Fruit fly (Drosophila melanogaster) whole organism, prepupa: ENCODE data around the gene CG43198.

Experiments
- Blimp-1 ChIP-seq: fragments of 200-800 bp; sonication (Bioruptor generic); optimal IDR thresholded peaks from 3 replicates; lab custom pipeline; 2017; ENCODE audit warnings: missing biosample characterization, missing genetic modification characterization, mild to moderate bottlenecking, moderate library complexity, missing genetic modification reagents
- CG10631 ChIP-seq: fragments of 200-800 bp; sonication (Bioruptor generic); optimal IDR thresholded peaks from 2 replicates; lab custom pipeline; 2016; ENCODE audit warnings: missing biosample characterization, missing genetic modification characterization
- CG10669 ChIP-seq: fragments of 200-800 bp; sonication (Bioruptor generic); optimal IDR thresholded peaks from 3 replicates; lab custom pipeline; 2018; ENCODE audit warnings: missing biosample characterization, mild to moderate bottlenecking, missing genetic modification characterization, moderate library complexity
- CG11762 ChIP-seq: fragments of 200-800 bp; sonication (Bioruptor generic); optimal IDR thresholded peaks from 3 replicates; lab custom pipeline; 2016; ENCODE audit warnings: missing biosample characterization, missing genetic modification characterization; ENCODE audit not compliant: insufficient read depth
- CG1621 ChIP-seq: fragments of 200-800 bp; sonication (Bioruptor generic); optimal IDR thresholded peaks from 3 replicates; lab custom pipeline; 2018; ENCODE audit warnings: missing biosample characterization, mild to moderate bottlenecking, missing genetic modification characterization
- CG16779 ChIP-seq: fragments of 200-800 bp; sonication (Bioruptor generic); optimal IDR thresholded peaks from 3 replicates; lab custom pipeline; 2017; ENCODE audit warnings: missing biosample characterization, mild to moderate bottlenecking, missing genetic modification characterization
- CG31627 ChIP-seq: fragments of 200-800 bp; sonication (Bioruptor generic); optimal IDR thresholded peaks from 3 replicates; lab custom pipeline; 2016; ENCODE audit warnings: missing biosample characterization, missing genetic modification characterization
- CG32006 ChIP-seq: fragments of 200-800 bp; sonication (Bioruptor generic); optimal IDR thresholded peaks from 3 replicates; lab custom pipeline; 2017; ENCODE audit warnings: missing biosample characterization, mild to moderate bottlenecking, missing genetic modification characterization
- CG34406 ChIP-seq: fragments of 200-800 bp; sonication (Bioruptor generic); optimal IDR thresholded peaks from 3 replicates; lab custom pipeline; 2016; ENCODE audit warnings: missing biosample characterization, missing genetic modification characterization
- CG4318 ChIP-seq: fragments of 200-800 bp; sonication (Bioruptor generic); optimal IDR thresholded peaks from 3 replicates; lab custom pipeline; 2017; ENCODE audit warnings: missing biosample characterization, mild to moderate bottlenecking, missing genetic modification characterization
- CG6163 ChIP-seq: fragments of 200-800 bp; sonication (Bioruptor generic); IDR thresholded peaks from 3 replicates; pipeline ENCODE4 v1.3.6; 2022; ENCODE audit warnings: missing biosample characterization, missing genetic modification characterization
- CG6276 ChIP-seq: fragments of 200-800 bp; sonication (Bioruptor generic); optimal IDR thresholded peaks from 2 replicates; lab custom pipeline; 2017; ENCODE audit warnings: missing biosample characterization, mild to moderate bottlenecking, missing genetic modification characterization
- CG6808 ChIP-seq: fragments of 200-800 bp; sonication (Bioruptor generic); optimal IDR thresholded peaks from 3 replicates; lab custom pipeline; 2017; ENCODE audit warnings: missing biosample characterization, missing genetic modification characterization, mild to moderate bottlenecking, moderate library complexity, missing genetic modification reagents
- CG6854 ChIP-seq: fragments of 200-800 bp; sonication (Bioruptor generic); optimal IDR thresholded peaks from 2 replicates; lab custom pipeline; 2017; ENCODE audit warnings: missing biosample characterization, mild to moderate bottlenecking, missing genetic modification characterization
- CG7368 ChIP-seq: fragments of 200-800 bp; sonication (Bioruptor generic); optimal IDR thresholded peaks from 3 replicates; lab custom pipeline; 2016; ENCODE audit warnings: missing biosample characterization, missing genetic modification characterization
- CG8119 ChIP-seq: fragments of 200-800 bp; sonication (Bioruptor generic); IDR thresholded peaks from 3 replicates; pipeline ENCODE4 v1.3.6; 2022; ENCODE audit warnings: missing biosample characterization, missing genetic modification characterization
- CG8319 ChIP-seq: fragments of 200-800 bp; sonication (Bioruptor generic); optimal IDR thresholded peaks from 3 replicates; lab custom pipeline; 2016; ENCODE audit warnings: missing biosample characterization, missing genetic modification characterization
- CG8632 ChIP-seq: fragments of 200-800 bp; sonication (Bioruptor generic); optimal IDR thresholded peaks from 3 replicates; lab custom pipeline; 2016; ENCODE audit warnings: missing biosample characterization, missing genetic modification characterization
- CG9139 ChIP-seq: fragments of 200-800 bp; sonication (Bioruptor generic); optimal IDR thresholded peaks from 3 replicates; lab custom pipeline; 2017; ENCODE audit warnings: missing biosample characterization, mild to moderate bottlenecking, missing genetic modification characterization
- Eip78C ChIP-seq: fragments of 200-800 bp; sonication (Bioruptor generic); peaks from one replicate; lab custom pipeline; 2016; ENCODE audit warnings: missing biosample characterization, missing genetic modification characterization
- Eip93F ChIP-seq: fragments of 200-800 bp; sonication (Bioruptor generic); optimal IDR thresholded peaks from 2 replicates; lab custom pipeline; 2016; ENCODE audit warnings: missing biosample characterization, mild to moderate bottlenecking, missing genetic modification characterization
- Ets21C ChIP-seq: fragments of 200-800 bp; sonication (Bioruptor generic); optimal IDR thresholded peaks from 3 replicates; lab custom pipeline; 2016; ENCODE audit warnings: missing biosample characterization, missing genetic modification characterization
- Ets96B ChIP-seq: fragments of 200-800 bp; optimal IDR thresholded peaks from 2 replicates; lab custom pipeline; 2019; ENCODE audit warnings: missing biosample characterization, mild to moderate bottlenecking, missing genetic modification characterization, moderate library complexity
- Gug ChIP-seq: fragments of 200-800 bp; sonication (Bioruptor generic); IDR thresholded peaks from 2 replicates; pipeline ENCODE4 v1.3.6; 2022; ENCODE audit warnings: missing biosample characterization, missing genetic modification characterization
- Hr38 ChIP-seq: sonication (Bioruptor generic); optimal IDR thresholded peaks from 2 replicates; lab custom pipeline; 2016; ENCODE audit warnings: missing biosample characterization, missing genetic modification characterization
- Hr39 ChIP-seq: fragments of 200-800 bp; sonication (Bioruptor generic); optimal IDR thresholded peaks from 2 replicates; lab custom pipeline; 2016; ENCODE audit warnings: missing biosample characterization, missing genetic modification characterization
- Lpt ChIP-seq: fragments of 200-800 bp; sonication (Bioruptor generic); optimal IDR thresholded peaks from 3 replicates; lab custom pipeline; 2016; ENCODE audit warnings: missing biosample characterization, missing genetic modification characterization
- Met ChIP-seq: fragments of 200-800 bp; sonication (Bioruptor generic); optimal IDR thresholded peaks from 3 replicates; lab custom pipeline; 2016; ENCODE audit warnings: missing biosample characterization, missing genetic modification characterization
- OdsH ChIP-seq: fragments of 200-800 bp; sonication (Bioruptor generic); optimal IDR thresholded peaks from 3 replicates; lab custom pipeline; 2016; ENCODE audit warnings: missing biosample characterization, missing genetic modification characterization
- Smox ChIP-seq: fragments of 200-800 bp; sonication (Bioruptor generic); optimal IDR thresholded peaks from 3 replicates; lab custom pipeline; 2016; ENCODE audit warnings: missing biosample characterization, missing genetic modification characterization
- Sox102F ChIP-seq: fragments of 200-800 bp; sonication (Bioruptor generic); optimal IDR thresholded peaks from 2 replicates; lab custom pipeline; 2016; ENCODE audit warnings: missing biosample characterization, mild to moderate bottlenecking, missing genetic modification characterization
- Sox14 ChIP-seq: fragments of 200-800 bp; sonication (Bioruptor generic); optimal IDR thresholded peaks from 3 replicates; lab custom pipeline; 2016; ENCODE audit warnings: missing biosample characterization, missing genetic modification characterization
- Sox15 ChIP-seq: fragments of 200-800 bp; sonication (Bioruptor generic); optimal IDR thresholded peaks from 3 replicates; lab custom pipeline; 2016; ENCODE audit warnings: missing biosample characterization, missing genetic modification characterization
- achi ChIP-seq: fragments of 200-800 bp; sonication (Bioruptor generic); optimal IDR thresholded peaks from 3 replicates; lab custom pipeline; 2016; ENCODE audit warnings: missing biosample characterization, missing genetic modification characterization
- acj6 ChIP-seq: fragments of 200-800 bp; sonication (Bioruptor generic); optimal IDR thresholded peaks from 3 replicates; lab custom pipeline; 2016; ENCODE audit warnings: missing biosample characterization, missing genetic modification characterization
- cyc ChIP-seq: fragments of 200-800 bp; sonication (Bioruptor generic); optimal IDR thresholded peaks from 3 replicates; lab custom pipeline; 2016; ENCODE audit warnings: missing biosample characterization, missing genetic modification characterization
- dsx ChIP-seq: fragments of 200-800 bp; optimal IDR thresholded peaks from 3 replicates; lab custom pipeline; 2019; ENCODE audit warnings: missing biosample characterization, mild to moderate bottlenecking, missing genetic modification characterization, moderate library complexity; ENCODE audit not compliant: poor library complexity, severe bottlenecking
- eg ChIP-seq: fragments of 200-800 bp; sonication (Bioruptor generic); IDR thresholded peaks from 3 replicates; pipeline ENCODE4 v1.3.6; 2022; ENCODE audit warnings: missing biosample characterization, missing genetic modification characterization
- esn ChIP-seq: fragments of 200-800 bp; sonication (Bioruptor generic); optimal IDR thresholded peaks from 2 replicates; lab custom pipeline; 2016; ENCODE audit warnings: missing biosample characterization, mild to moderate bottlenecking, missing genetic modification characterization, moderate library complexity
- fkh ChIP-seq: fragments of 200-800 bp; sonication (Bioruptor generic); optimal IDR thresholded peaks from 3 replicates; lab custom pipeline; 2017; ENCODE audit warnings: missing biosample characterization, mild to moderate bottlenecking, missing genetic modification characterization, moderate library complexity
- lz ChIP-seq: fragments of 200-800 bp; sonication (Bioruptor generic); optimal IDR thresholded peaks from 3 replicates; lab custom pipeline; 2016; ENCODE audit warnings: missing biosample characterization, missing genetic modification characterization
- net ChIP-seq: fragments of 200-800 bp; sonication (Bioruptor generic); optimal IDR thresholded peaks from 3 replicates; lab custom pipeline; 2016; ENCODE audit warnings: missing biosample characterization, missing genetic modification characterization
- pdm3 ChIP-seq: fragments of 200-800 bp; sonication (Bioruptor generic); optimal IDR thresholded peaks from 3 replicates; lab custom pipeline; 2016; ENCODE audit warnings: missing biosample characterization, missing genetic modification characterization
- salr ChIP-seq, 2 experiments: fragments of 200-800 bp; sonication (Bioruptor generic); optimal IDR thresholded peaks; 3 replicates each; lab custom pipeline; 2016 to 2018; ENCODE audit warnings: missing biosample characterization in 2 of 2, missing genetic modification characterization in 2 of 2, mild to moderate bottlenecking in 1 of 2
- spab ChIP-seq: fragments of 200-800 bp; sonication (Bioruptor generic); optimal IDR thresholded peaks from 2 replicates; lab custom pipeline; 2017; ENCODE audit warnings: missing biosample characterization, mild to moderate bottlenecking, missing genetic modification characterization, missing genetic modification reagents
- ss ChIP-seq, 2 experiments: fragments of 200-800 bp; sonication (Bioruptor generic); optimal IDR thresholded peaks; 2 replicates in 1 of 2; 3 replicates in 1 of 2; lab custom pipeline; 2017 to 2018; ENCODE audit warnings: mild to moderate bottlenecking in 2 of 2, missing biosample characterization in 2 of 2, missing genetic modification characterization in 2 of 2, moderate library complexity in 1 of 2
- svp ChIP-seq: fragments of 200-800 bp; sonication (Bioruptor generic); peaks from one replicate; lab custom pipeline; 2016; ENCODE audit warnings: missing biosample characterization, missing genetic modification characterization
- topi ChIP-seq: fragments of 200-800 bp; sonication (Bioruptor generic); optimal IDR thresholded peaks from 3 replicates; lab custom pipeline; 2016; ENCODE audit warnings: missing biosample characterization, missing genetic modification characterization
- vri ChIP-seq: fragments of 200-800 bp; sonication (Bioruptor generic); optimal IDR thresholded peaks from 3 replicates; lab custom pipeline; 2016; ENCODE audit warnings: missing biosample characterization, mild to moderate bottlenecking, missing genetic modification characterization

Gene CG43198

DNA sequence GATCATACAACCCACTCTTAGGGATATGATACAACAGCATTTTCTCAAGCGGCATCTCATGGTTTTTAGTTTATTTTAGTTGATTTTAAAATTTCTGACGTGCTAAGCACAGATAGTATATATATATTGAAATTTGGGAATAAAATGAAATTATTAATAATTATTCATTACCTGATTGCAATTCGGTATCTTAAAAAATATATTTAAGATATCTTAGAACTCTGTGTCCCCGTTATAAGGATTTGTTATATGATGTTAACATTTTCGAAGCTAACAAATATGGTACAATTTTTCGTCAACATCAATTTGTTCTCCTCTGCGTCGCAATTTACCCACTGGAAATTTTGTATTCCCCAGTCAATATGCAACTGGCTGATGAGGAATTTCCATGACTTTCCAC lies at the start of gene CG43198:
CG43198 (minus strand) TSS at position 101 of the 400 bp plus-strand sequence.
- no peak for TF ChIP-seq Hr39 (GFP tag; lab: Kevin White, UChicago)
- TF ChIP-seq CG34406 (GFP tag; lab: Kevin White, UChicago): no peak
- no peak for TF ChIP-seq salr (GFP tag; optimal IDR thresholded peaks at IDR 0.05; lab: Kevin White, UChicago)
- no peak for TF ChIP-seq fkh (GFP tag; lab: Kevin White, UChicago)
- no peak for TF ChIP-seq CG8119
- TF ChIP-seq CG1621 (tag; lab: Kevin White, UChicago): no peak
- no peak for TF ChIP-seq net (GFP tag; lab: Kevin White, UChicago)
- no peak for TF ChIP-seq CG6163 (GFP tag; lab: Robert Waterston, UW)

DNA sequence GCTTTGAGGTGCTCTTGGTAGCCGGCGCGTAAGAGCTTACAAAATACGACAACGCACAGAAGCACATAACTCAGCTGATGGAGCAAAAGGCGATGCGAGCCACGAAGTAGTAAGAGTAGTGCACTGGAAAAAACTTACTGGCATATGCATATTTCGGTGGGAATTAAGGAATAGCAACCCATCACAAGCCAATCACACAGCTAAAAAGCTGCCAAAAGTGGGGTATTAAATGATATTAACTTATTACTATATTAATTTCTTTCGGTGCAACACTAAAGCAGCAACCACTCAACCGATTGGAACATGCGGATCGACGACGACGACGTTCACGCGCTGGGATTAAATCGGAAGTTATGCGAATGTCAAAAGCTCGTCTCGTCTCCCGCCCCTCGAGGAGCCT lies 37.8 kb upstream of the CG43198 start:
- peak; percentile 58 for TF ChIP-seq achi (GFP tag; lab: Kevin White, UChicago)
- peak; percentile 61 for TF ChIP-seq cyc (GFP tag; lab: Kevin White, UChicago)
- TF ChIP-seq fkh (GFP tag; lab: Kevin White, UChicago): no peak
- TF ChIP-seq Eip78C (GFP tag; lab: Kevin White, UChicago): peak; percentile 77
- peak; percentile 41 for TF ChIP-seq CG31627 (GFP tag; lab: Kevin White, UChicago)
- peak; percentile 40 for TF ChIP-seq Sox14 (GFP tag; lab: Kevin White, UChicago)
- peak; percentile 74 for TF ChIP-seq CG10669 (GFP tag; lab: Kevin White, UChicago)
- TF ChIP-seq Ets96B (tag; lab: Kevin White, UChicago): peak; percentile 70
- peak in 1 of 2 experiments; percentile 57 for TF ChIP-seq salr (GFP tag; optimal IDR thresholded peaks at IDR 0.05; lab: Kevin White, UChicago)
- TF ChIP-seq CG11762 (GFP tag; lab: Kevin White, UChicago): peak; percentile 36
- TF ChIP-seq Hr39 (GFP tag; lab: Kevin White, UChicago): peak; percentile 60
- peak; percentile 57 for TF ChIP-seq Smox (GFP tag; lab: Kevin White, UChicago)
- no peak for TF ChIP-seq CG6854 (GFP tag; lab: Kevin White, UChicago)
- TF ChIP-seq CG6276: no peak
- no peak for TF ChIP-seq CG4318 (GFP tag; lab: Kevin White, UChicago)
- 0 out of 2 replicates have a peak, but pooled peaks have one; percentile 29 for TF ChIP-seq Gug (GFP tag; lab: Robert Waterston, UW)
- TF ChIP-seq esn (GFP tag; lab: Kevin White, UChicago): peak; percentile 70
- TF ChIP-seq CG32006 (GFP tag; lab: Kevin White, UChicago): peak; percentile 51
- TF ChIP-seq Sox15: peak; percentile 42
- no peak; the same call in 2 of the 3 replicates for TF ChIP-seq CG8119
- peak; percentile 48 for TF ChIP-seq CG8319
- TF ChIP-seq Hr38 (GFP tag; lab: Kevin White, UChicago): no peak
- TF ChIP-seq CG8632 (GFP tag; lab: Kevin White, UChicago): peak; percentile 58
- peak; percentile 39 for TF ChIP-seq dsx (GFP tag; lab: Kevin White, UChicago)
- TF ChIP-seq Lpt: no peak
- peak; percentile 57 for TF ChIP-seq spab (GFP tag; lab: Kevin White, UChicago)
- TF ChIP-seq lz: peak; percentile 59
- TF ChIP-seq OdsH (GFP tag; lab: Kevin White, UChicago): peak; percentile 60
- TF ChIP-seq vri (GFP tag; lab: Kevin White, UChicago): peak; percentile 23
- TF ChIP-seq CG7368 (GFP tag; lab: Kevin White, UChicago): peak; percentile 36
- TF ChIP-seq eg: 0 out of 3 replicates have a peak, but pooled peaks have one; percentile 48
- TF ChIP-seq Met (GFP tag; lab: Kevin White, UChicago): peak; percentile 67
- TF ChIP-seq ss (GFP tag; optimal IDR thresholded peaks at IDR 0.05; lab: Kevin White, UChicago): peak; percentile 18 to 43
- peak; percentile 83 for TF ChIP-seq svp (GFP tag; lab: Kevin White, UChicago)
- TF ChIP-seq CG16779 (tag; lab: Kevin White, UChicago): no peak
- TF ChIP-seq CG10631 (GFP tag; lab: Kevin White, UChicago): peak; percentile 70
- TF ChIP-seq Sox102F (GFP tag; lab: Kevin White, UChicago): peak; percentile 57
- TF ChIP-seq Ets21C (GFP tag; lab: Kevin White, UChicago): peak; percentile 16
- peak; percentile 41 for TF ChIP-seq CG9139 (GFP tag; lab: Kevin White, UChicago)
- TF ChIP-seq CG6808: peak; percentile 62
- TF ChIP-seq Blimp-1 (GFP tag; lab: Kevin White, UChicago): no peak
- peak; percentile 29 for TF ChIP-seq Eip93F (GFP tag; lab: Kevin White, UChicago)
- TF ChIP-seq topi: peak; percentile 67
- peak; percentile 66 for TF ChIP-seq acj6 (GFP tag; lab: Kevin White, UChicago)
- TF ChIP-seq CG1621 (tag; lab: Kevin White, UChicago): peak; percentile 65
- TF ChIP-seq pdm3 (GFP tag; lab: Kevin White, UChicago): peak; percentile 59
